Worm (Caenorhabditis elegans): ENCODE results near the gene oig-3.

ce11 chrV:14736851-14737250 is 7.4 kb downstream of the oig-3 start, which contains the start of gene Y50E8A.5:
- TF ChIP-seq ama-1 (optimal IDR thresholded peaks at IDR 0.05) (no peak), pes-1 (GFP tag; IDR thresholded peaks at IDR 0.05) (no peak)
